Worm (Caenorhabditis elegans): Measurements from ENCODE around the gene T22G5.1.
A peak's percentile ranks its signal among the peaks of the same experiment; 100 is the strongest.

The T22G5.1 gene

ce11 chrV:13879241-13879640 lies 2.6 kb downstream of the T22G5.1 start, which contains the start of gene lbp-7:
lbp-7 (plus strand) TSS chrV:13879552.
- TF ChIP-seq nhr-80 (tag; optimal IDR thresholded peaks at IDR 0.05): peak; percentile 61
- TF ChIP-seq atf-7 (tag; optimal IDR thresholded peaks at IDR 0.05): no peak

- TF ChIP-seq aptf-2 (GFP tag; conservative IDR thresholded peaks at IDR 0.05) (no peak), hmg-1.2 (GFP tag; IDR thresholded peaks at IDR 0.05) (peak; percentile 71; the same call in 1 of the 2 replicates), snpc-4 (GFP tag; optimal IDR thresholded peaks at IDR 0.05) (no peak), snpc-4 (tag; optimal IDR thresholded peaks at IDR 0.05) (no peak), mcd-1 (GFP tag; IDR thresholded peaks at IDR 0.05) (0 out of 2 replicates have a peak, but pooled peaks have one; percentile 8), lag-1 (GFP tag; IDR thresholded peaks at IDR 0.05) (no peak), F57A8.1 (GFP tag; optimal IDR thresholded peaks at IDR 0.05) (no peak), Y53F4B.3 (GFP tag; IDR thresholded peaks at IDR 0.05) (no peak)
Measured at ce11 chrV:13880163-13880562, 3.5 kb downstream of the T22G5.1 start.

ce11 chrV:13880607-13881006 lies 4.0 kb downstream of the T22G5.1 start, which contains the start of gene T22G5.3:
T22G5.3 (plus strand) TSS chrV:13880907.
- no peak for TF ChIP-seq nfyb-1 (GFP tag; IDR thresholded peaks at IDR 0.05)
- no peak for TF ChIP-seq snpc-3.4 (tag; optimal IDR thresholded peaks at IDR 0.05)
- no peak for TF ChIP-seq nhr-90 (tag; optimal IDR thresholded peaks at IDR 0.05)

ce11 chrV:13882192-13882591 lies 5.6 kb downstream of the T22G5.1 start:
- TF ChIP-seq D2030.7 (GFP tag; IDR thresholded peaks at IDR 0.05) (peak; percentile 24; the same call in 1 of the 2 replicates), F33H1.4 (GFP tag; IDR thresholded peaks at IDR 0.05) (peak; percentile 73)

ce11 chrV:13887358-13887757 lies 10.7 kb downstream of the T22G5.1 start, which contains the start of gene srsx-19:
srsx-19 (plus strand) TSS chrV:13887658.
- TF ChIP-seq repo-1 (tag; optimal IDR thresholded peaks at IDR 0.05) (no peak), ets-4 (GFP tag; optimal IDR thresholded peaks at IDR 0.05) (no peak), aptf-2 (GFP tag; conservative IDR thresholded peaks at IDR 0.05) (no peak), ceh-79 (tag; optimal IDR thresholded peaks at IDR 0.05) (no peak), hrde-1 (tag; optimal IDR thresholded peaks at IDR 0.05; ENCODE audit: borderline replicate concordance) (no peak), lir-1 (GFP tag; conservative IDR thresholded peaks at IDR 0.05) (no peak), snpc-4 (GFP tag; optimal IDR thresholded peaks at IDR 0.05) (no peak), snpc-4 (tag; optimal IDR thresholded peaks at IDR 0.05) (no peak), rcor-1 (GFP tag; IDR thresholded peaks at IDR 0.05) (no peak), lin-54 (GFP tag; optimal IDR thresholded peaks at IDR 0.05) (no peak), ceh-58 (GFP tag; IDR thresholded peaks at IDR 0.05) (no peak), ekl-4 (GFP tag; IDR thresholded peaks at IDR 0.05) (no peak), F39B2.1 (GFP tag; IDR thresholded peaks at IDR 0.05) (no peak), dox-1 (GFP tag; IDR thresholded peaks at IDR 0.05) (no peak), egl-18 (GFP tag; IDR thresholded peaks at IDR 0.05) (no peak)

- no peak for TF ChIP-seq F55B11.4 (tag; optimal IDR thresholded peaks at IDR 0.05; ENCODE audit: borderline replicate concordance, insufficient read depth)
Measured at ce11 chrV:13889516-13889915, 12.9 kb downstream of the T22G5.1 start, which contains the start of gene spp-12. spp-12 (plus strand) TSS chrV:13889816.

ce11 chrV:13890473-13890872 lies 13.8 kb downstream of the T22G5.1 start, which contains the start of gene lbp-8:
lbp-8 (plus strand) TSS chrV:13890773.
- TF ChIP-seq F10E7.11 (tag; optimal IDR thresholded peaks at IDR 0.05) (no peak), let-607 (tag; optimal IDR thresholded peaks at IDR 0.05) (no peak), F39B2.1 (GFP tag; IDR thresholded peaks at IDR 0.05) (no peak), C06A6.2 (GFP tag; conservative IDR thresholded peaks at IDR 0.05) (no peak), die-1 (tag; optimal IDR thresholded peaks at IDR 0.05) (no peak), T07F8.4 (tag; optimal IDR thresholded peaks at IDR 0.05) (no peak), mcd-1 (GFP tag; IDR thresholded peaks at IDR 0.05) (no peak), hmg-1.2 (GFP tag; IDR thresholded peaks at IDR 0.05) (no peak), atf-7 (tag; optimal IDR thresholded peaks at IDR 0.05) (no peak), ceh-27 (GFP tag; optimal IDR thresholded peaks at IDR 0.05) (no peak), pbrm-1 (GFP tag; IDR thresholded peaks at IDR 0.05) (no peak)

All from whole organism, young adult.